Worm (Caenorhabditis elegans): Measurements from ENCODE around the gene F46C8.3.

DNA sequence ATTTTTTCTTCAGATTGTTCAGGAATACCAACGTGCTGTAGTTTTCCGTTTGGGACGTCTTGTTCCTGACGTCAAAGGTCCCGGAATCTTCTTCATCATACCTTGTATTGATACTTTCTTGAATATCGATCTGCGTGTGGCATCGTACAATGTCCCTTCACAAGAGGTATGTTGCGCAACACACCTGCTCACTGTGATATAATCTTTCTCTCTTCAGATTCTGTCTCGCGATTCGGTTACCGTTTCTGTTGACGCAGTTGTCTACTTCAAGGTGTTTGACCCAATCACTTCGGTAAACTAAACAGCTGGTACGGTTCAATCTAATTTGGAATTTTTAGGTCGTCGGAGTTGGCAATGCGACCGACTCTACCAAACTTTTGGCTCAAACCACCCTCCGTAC is 38.1 kb downstream of the F46C8.3 start:
- TF ChIP-seq nhr-76 (tag; optimal IDR thresholded peaks at IDR 0.05) (no peak), unc-39 (tag; optimal IDR thresholded peaks at IDR 0.05) (no peak), mml-1 (tag; optimal IDR thresholded peaks at IDR 0.05) (no peak), aly-2 (tag; optimal IDR thresholded peaks at IDR 0.05) (no peak), ztf-4 (tag; optimal IDR thresholded peaks at IDR 0.05) (no peak), ztf-11 (tag; optimal IDR thresholded peaks at IDR 0.05) (no peak)

All from whole organism, L3 larva.